Worm (Caenorhabditis elegans) whole organism, L2 larva: ENCODE data around the gene yju-2.

ENCODE experiments used
- R02D3.7 ChIP-seq: fragments of 150-350 bp; optimal IDR thresholded peaks from 2 replicates; lab custom pipeline; 2014; ENCODE audit warnings: missing biosample characterization, missing genetic modification characterization
- blmp-1 ChIP-seq: sonication (generic microtip); optimal IDR thresholded peaks from 2 replicates; lab custom pipeline; 2017; ENCODE audit warnings: missing genetic modification characterization, mild to moderate bottlenecking, missing compliant biosample characterization, antibody characterized with exemption, moderate library complexity; ENCODE audit not compliant: insufficient read depth
- ceh-82 ChIP-seq: fragments of 150-350 bp; optimal IDR thresholded peaks from 2 replicates; lab custom pipeline; 2014; ENCODE audit warnings: missing biosample characterization, missing genetic modification characterization
- lin-39 ChIP-seq: fragments of 150-350 bp; optimal IDR thresholded peaks from 2 replicates; lab custom pipeline; 2014; ENCODE audit warnings: missing biosample characterization, missing genetic modification reagents, missing genetic modification characterization
- mab-5 ChIP-seq: fragments of 150-350 bp; optimal IDR thresholded peaks from 2 replicates; lab custom pipeline; 2014; ENCODE audit warnings: missing biosample characterization, missing genetic modification characterization
- nhr-10 ChIP-seq: sonication (generic microtip); optimal IDR thresholded peaks from 2 replicates; lab custom pipeline; 2017; ENCODE audit warnings: missing biosample characterization, missing genetic modification characterization
- nhr-11 ChIP-seq: fragments of 150-350 bp; optimal IDR thresholded peaks from 2 replicates; lab custom pipeline; 2014; ENCODE audit warnings: missing biosample characterization, missing genetic modification characterization
- nhr-77 ChIP-seq: fragments of 150-350 bp; optimal IDR thresholded peaks from 2 replicates; lab custom pipeline; 2014; ENCODE audit warnings: missing biosample characterization, missing genetic modification characterization
- skn-1 ChIP-seq: sonication (generic microtip); optimal IDR thresholded peaks from 2 replicates; lab custom pipeline; 2017; ENCODE audit warnings: missing biosample characterization, missing genetic modification characterization
- snpc-4 ChIP-seq: fragments of 150-350 bp; optimal IDR thresholded peaks from 2 replicates; lab custom pipeline; 2014; ENCODE audit warnings: missing biosample characterization, missing genetic modification characterization
- unc-39 ChIP-seq: fragments of 150-350 bp; optimal IDR thresholded peaks from 2 replicates; lab custom pipeline; 2014; ENCODE audit warnings: missing biosample characterization, missing genetic modification characterization
- unc-62 ChIP-seq: fragments of 150-350 bp; optimal IDR thresholded peaks from 2 replicates; lab custom pipeline; 2014; ENCODE audit warnings: missing biosample characterization, missing genetic modification reagents, missing genetic modification characterization

DNA sequence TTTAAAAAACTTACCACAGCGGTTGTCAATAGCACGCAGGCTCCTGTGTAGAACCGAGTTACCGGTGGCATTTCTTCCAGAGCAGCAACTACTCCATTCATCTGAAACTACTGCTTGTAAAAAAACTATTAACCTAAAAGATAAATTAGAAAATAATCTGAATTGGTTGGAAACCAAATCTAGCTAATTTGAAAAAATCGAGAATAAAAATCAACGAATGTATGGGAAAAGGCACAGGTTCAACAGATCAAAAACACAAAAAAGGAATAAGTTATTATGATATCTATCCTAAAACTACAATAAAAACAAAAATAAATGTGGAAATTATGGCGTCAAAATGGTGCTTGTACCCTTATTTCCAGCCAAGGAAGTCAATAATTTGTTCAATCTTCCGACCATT lies 38.9 kb downstream of the yju-2 start, which contains the start of gene der-2:
- TF ChIP-seq nhr-11 (no peak), nhr-77 (no peak), snpc-4 (tag; lab: Kevin White, UChicago) (no peak), skn-1 (tag; lab: Kevin White, UChicago) (no peak), blmp-1 (tag; lab: Kevin White, UChicago) (no peak), R02D3.7 (no peak), ceh-82 (no peak), nhr-10 (no peak), lin-39 (tag; lab: Kevin White, UChicago) (no peak), mab-5 (no peak), unc-62 (GFP tag; lab: Kevin White, UChicago) (no peak), unc-39 (tag; lab: Kevin White, UChicago) (no peak)
